Worm (Caenorhabditis elegans) whole organism, L1 larva: ENCODE measurements around the gene ctg-2.

Source experiments
- C04F5.9 ChIP-seq: sonication (generic microtip); optimal IDR thresholded peaks from 2 replicates; lab custom pipeline; 2016; ENCODE audit warnings: missing genetic modification characterization, missing compliant biosample characterization
- F16B12.6 ChIP-seq: fragments of 150-350 bp; optimal IDR thresholded peaks from 2 replicates; lab custom pipeline; 2014; ENCODE audit warnings: missing biosample characterization, missing genetic modification characterization
- Y116A8C.19 ChIP-seq: sonication (generic microtip); optimal IDR thresholded peaks from 2 replicates; lab custom pipeline; 2016; ENCODE audit warnings: missing compliant biosample characterization, missing genetic modification characterization, borderline replicate concordance
- aha-1 ChIP-seq: fragments of 150-350 bp; optimal IDR thresholded peaks from 2 replicates; lab custom pipeline; 2014; ENCODE audit warnings: missing biosample characterization, missing genetic modification characterization
- ceh-8 ChIP-seq: fragments of 200-800 bp; sonication (Bioruptor generic); optimal IDR thresholded peaks from 2 replicates; lab custom pipeline; 2018; ENCODE audit warnings: mild to moderate bottlenecking, missing genetic modification characterization, moderate library complexity, missing compliant biosample characterization
- ceh-90 ChIP-seq: sonication (generic microtip); optimal IDR thresholded peaks from 2 replicates; lab custom pipeline; 2016; ENCODE audit warnings: missing genetic modification characterization, missing compliant biosample characterization
- dpl-1 ChIP-seq, 3 experiments: fragments of 150-350 bp in 2 of 3; sonication (generic microtip) in 1 of 3; optimal IDR thresholded peaks; 2 replicates each; lab custom pipeline; 2014 to 2017; ENCODE audit warnings: missing biosample characterization in 3 of 3, missing genetic modification characterization in 3 of 3, missing genetic modification reagents in 3 of 3
- dsc-1 ChIP-seq: sonication (generic microtip); optimal IDR thresholded peaks from 2 replicates; lab custom pipeline; 2016; ENCODE audit warnings: mild to moderate bottlenecking, missing genetic modification characterization, missing compliant biosample characterization
- efl-3 ChIP-seq: fragments of 200-800 bp; sonication (Bioruptor generic); optimal IDR thresholded peaks from 2 replicates; lab custom pipeline; 2018; ENCODE audit warnings: mild to moderate bottlenecking, missing genetic modification characterization, missing compliant biosample characterization
- egl-13 ChIP-seq: sonication (generic microtip); optimal IDR thresholded peaks from 2 replicates; lab custom pipeline; 2016; ENCODE audit warnings: missing genotype, missing genetic modification reagents, missing genetic modification characterization, missing compliant biosample characterization
- fkh-4 ChIP-seq: sonication (generic microtip); optimal IDR thresholded peaks from 2 replicates; lab custom pipeline; 2016; ENCODE audit warnings: missing compliant biosample characterization, missing genetic modification characterization, borderline replicate concordance
- fos-1 ChIP-seq: fragments of 150-350 bp; optimal IDR thresholded peaks from 2 replicates; lab custom pipeline; 2014; ENCODE audit warnings: missing biosample characterization, missing genetic modification characterization
- grh-1 ChIP-seq: fragments of 200-800 bp; sonication (Bioruptor generic); IDR thresholded peaks from 2 replicates; pipeline ENCODE4 v1.3.6; 2022; ENCODE audit warnings: missing genetic modification reagents, missing genetic modification characterization, missing compliant biosample characterization
- irx-1 ChIP-seq: sonication (generic microtip); optimal IDR thresholded peaks from 2 replicates; lab custom pipeline; 2016; ENCODE audit warnings: missing genetic modification characterization, missing compliant biosample characterization
- isw-1 ChIP-seq: fragments of 200-800 bp; sonication (Bioruptor generic); IDR thresholded peaks from 2 replicates; pipeline ENCODE4 v1.3.6; 2022; ENCODE audit warnings: missing genetic modification characterization, missing compliant biosample characterization
- lin-14 ChIP-seq: fragments of 200-800 bp; sonication (Bioruptor generic); optimal IDR thresholded peaks from 2 replicates; lab custom pipeline; 2018; ENCODE audit warnings: mild to moderate bottlenecking, missing genetic modification characterization, moderate library complexity, missing compliant biosample characterization
- lin-15B ChIP-seq: fragments of 150-350 bp; sonication (generic microtip); optimal IDR thresholded peaks from 3 replicates; lab custom pipeline; 2014; ENCODE audit warnings: missing biosample characterization, missing genetic modification characterization
- lin-39 ChIP-seq: fragments of 150-350 bp; optimal IDR thresholded peaks from 2 replicates; lab custom pipeline; 2014; ENCODE audit warnings: missing biosample characterization, missing genetic modification reagents, missing genetic modification characterization
- lir-3 ChIP-seq: sonication (generic microtip); optimal IDR thresholded peaks from 2 replicates; lab custom pipeline; 2016; ENCODE audit warnings: mild to moderate bottlenecking, missing genetic modification characterization, moderate library complexity, missing compliant biosample characterization; ENCODE audit not compliant: poor library complexity
- lsy-2 ChIP-seq, 2 experiments: fragments of 150-350 bp; optimal IDR thresholded peaks; 2 replicates each; lab custom pipeline; 2014; ENCODE audit warnings: missing biosample characterization in 2 of 2, missing genetic modification characterization in 2 of 2
- mdl-1 ChIP-seq, 2 experiments: fragments of 150-350 bp; optimal IDR thresholded peaks; 2 replicates each; lab custom pipeline; 2014 to 2017; ENCODE audit warnings: missing biosample characterization in 2 of 2, missing genetic modification characterization in 2 of 2, inconsistent platforms in 1 of 2
- mef-2 ChIP-seq: fragments of 150-350 bp; optimal IDR thresholded peaks from 2 replicates; lab custom pipeline; 2014; ENCODE audit warnings: missing biosample characterization, missing genetic modification characterization
- nhr-47 ChIP-seq: sonication (generic microtip); optimal IDR thresholded peaks from 2 replicates; lab custom pipeline; 2016; ENCODE audit warnings: mild to moderate bottlenecking, missing genetic modification characterization, moderate library complexity, missing compliant biosample characterization
- nhr-76 ChIP-seq: sonication (generic microtip); optimal IDR thresholded peaks from 2 replicates; lab custom pipeline; 2017; ENCODE audit warnings: missing biosample characterization, missing genetic modification characterization
- nhr-77 ChIP-seq: fragments of 150-350 bp; optimal IDR thresholded peaks from 2 replicates; lab custom pipeline; 2014; ENCODE audit warnings: missing biosample characterization, missing genetic modification characterization
- nhr-85 ChIP-seq: sonication (generic microtip); peaks from one replicate; lab custom pipeline; 2016; ENCODE audit warnings: missing genetic modification characterization, inconsistent platforms, missing compliant biosample characterization
- pag-3 ChIP-seq: sonication (generic microtip); optimal IDR thresholded peaks from 2 replicates; lab custom pipeline; 2017; ENCODE audit warnings: missing genetic modification characterization, mild to moderate bottlenecking, missing compliant biosample characterization, antibody characterized with exemption, borderline replicate concordance; ENCODE audit not compliant: insufficient read depth
- pax-3 ChIP-seq: fragments of 200-800 bp; sonication (Bioruptor generic); optimal IDR thresholded peaks from 2 replicates; lab custom pipeline; 2018; ENCODE audit warnings: mild to moderate bottlenecking, missing genetic modification characterization, moderate library complexity, missing compliant biosample characterization
- snu-23 ChIP-seq: sonication (generic microtip); optimal IDR thresholded peaks from 2 replicates; lab custom pipeline; 2016; ENCODE audit warnings: missing genetic modification characterization, missing compliant biosample characterization
- sup-37 ChIP-seq: fragments of 200-800 bp; sonication (Bioruptor generic); optimal IDR thresholded peaks from 2 replicates; lab custom pipeline; 2018; ENCODE audit warnings: mild to moderate bottlenecking, missing genetic modification characterization, missing compliant biosample characterization
- tbx-2 ChIP-seq: sonication (generic microtip); optimal IDR thresholded peaks from 2 replicates; lab custom pipeline; 2016; ENCODE audit warnings: missing genetic modification characterization, missing compliant biosample characterization
- unc-130 ChIP-seq: fragments of 150-350 bp; optimal IDR thresholded peaks from 2 replicates; lab custom pipeline; 2017; ENCODE audit warnings: missing biosample characterization, missing genetic modification characterization, inconsistent platforms
- unc-30 ChIP-seq: sonication (generic microtip); optimal IDR thresholded peaks from 2 replicates; lab custom pipeline; 2017; ENCODE audit warnings: missing biosample characterization, missing genetic modification characterization
- unc-86 ChIP-seq: sonication (generic microtip); optimal IDR thresholded peaks from 2 replicates; lab custom pipeline; 2016; ENCODE audit warnings: missing genetic modification characterization, missing compliant biosample characterization
- unc-98 ChIP-seq: fragments of 200-800 bp; sonication (Bioruptor generic); IDR thresholded peaks from 2 replicates; pipeline ENCODE4 v1.3.6; 2022; ENCODE audit warnings: missing genetic modification characterization, missing compliant biosample characterization
- vab-15 ChIP-seq: sonication (generic microtip); optimal IDR thresholded peaks from 2 replicates; lab custom pipeline; 2017; ENCODE audit warnings: missing genotype, mild to moderate bottlenecking, missing genetic modification characterization, missing compliant biosample characterization

Gene ctg-2

DNA sequence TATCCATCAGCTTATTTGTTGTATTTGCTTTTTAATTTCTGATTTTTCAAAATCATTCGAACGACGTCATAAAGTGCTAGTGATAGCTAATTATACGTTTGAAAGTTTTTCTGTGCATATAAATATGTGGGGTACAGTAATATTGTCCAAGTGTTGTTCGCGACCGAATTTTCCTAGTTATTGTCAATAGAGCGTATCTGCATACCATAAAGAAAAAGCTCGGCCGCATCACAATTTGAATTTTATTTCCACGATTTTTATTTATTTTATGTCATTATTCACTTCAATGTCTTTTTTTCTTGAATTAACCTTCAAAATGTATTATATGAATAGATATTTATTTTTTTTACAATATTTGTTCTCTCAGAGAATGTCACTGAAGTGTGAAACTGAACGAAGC lies 1.9 kb downstream of the ctg-2 start, which contains the start of gene rnh-2 (continued):
- TF ChIP-seq C04F5.9 (tag; lab: Kevin White, UChicago) (peak; percentile 48), grh-1 (GFP tag; lab: Robert Waterston, UW) (no peak), unc-30 (no peak), unc-86 (tag; lab: Kevin White, UChicago) (no peak), aha-1 (tag; lab: Kevin White, UChicago) (no peak), Y116A8C.19 (no peak), nhr-76 (tag; lab: Kevin White, UChicago) (no peak), snu-23 (GFP tag; lab: Kevin White, UChicago) (peak; percentile 70)

DNA sequence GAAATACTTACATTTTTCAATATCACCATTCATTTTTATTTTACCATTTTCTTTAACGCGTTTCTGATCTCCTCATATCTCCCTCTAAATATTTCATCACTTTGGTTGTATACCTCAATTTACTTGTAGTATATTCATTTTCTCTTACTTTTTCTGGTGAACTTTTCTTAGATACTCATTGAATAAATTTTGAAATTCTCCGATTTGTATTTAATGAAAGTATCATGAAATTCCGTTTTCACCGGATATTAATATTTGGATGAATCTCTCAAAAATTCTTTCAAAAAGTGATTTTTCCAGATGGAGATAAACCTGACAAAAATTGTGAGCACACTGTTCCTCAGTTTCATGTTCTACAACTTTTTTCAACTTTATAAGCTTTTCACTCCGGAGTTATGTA lies 3.4 kb downstream of the ctg-2 start, which contains the start of gene T13H5.8:
Gene T13H5.8, plus strand, starts transcription at position 301 of the 400 bp plus-strand sequence.
- TF ChIP-seq pag-3 (tag; lab: Kevin White, UChicago): no peak
- no peak for TF ChIP-seq unc-130 (tag; lab: Kevin White, UChicago)
- no peak for TF ChIP-seq nhr-47 (tag; lab: Kevin White, UChicago)
- TF ChIP-seq fkh-4 (tag; lab: Kevin White, UChicago): no peak
- no peak for TF ChIP-seq mef-2 (tag; lab: Kevin White, UChicago)
- TF ChIP-seq lir-3 (tag; lab: Kevin White, UChicago): no peak
- no peak for TF ChIP-seq vab-15 (tag; lab: Kevin White, UChicago)
- TF ChIP-seq F16B12.6 (tag; lab: Kevin White, UChicago): no peak
- TF ChIP-seq mdl-1 (tag; optimal IDR thresholded peaks at IDR 0.05; lab: Kevin White, UChicago): no peak
- TF ChIP-seq unc-30: no peak
- TF ChIP-seq efl-3 (GFP tag; lab: Kevin White, UChicago): no peak
- TF ChIP-seq lin-15B: no peak
- TF ChIP-seq lin-14 (GFP tag; lab: Kevin White, UChicago): no peak
- no peak for TF ChIP-seq nhr-77
- TF ChIP-seq C04F5.9 (tag; lab: Kevin White, UChicago): no peak
- no peak for TF ChIP-seq dsc-1 (tag; lab: Kevin White, UChicago)
- TF ChIP-seq irx-1 (tag; lab: Kevin White, UChicago): no peak
- TF ChIP-seq lsy-2 (tag; optimal IDR thresholded peaks at IDR 0.05; lab: Kevin White, UChicago): no peak
- TF ChIP-seq ceh-8 (GFP tag; lab: Kevin White, UChicago): no peak

DNA sequence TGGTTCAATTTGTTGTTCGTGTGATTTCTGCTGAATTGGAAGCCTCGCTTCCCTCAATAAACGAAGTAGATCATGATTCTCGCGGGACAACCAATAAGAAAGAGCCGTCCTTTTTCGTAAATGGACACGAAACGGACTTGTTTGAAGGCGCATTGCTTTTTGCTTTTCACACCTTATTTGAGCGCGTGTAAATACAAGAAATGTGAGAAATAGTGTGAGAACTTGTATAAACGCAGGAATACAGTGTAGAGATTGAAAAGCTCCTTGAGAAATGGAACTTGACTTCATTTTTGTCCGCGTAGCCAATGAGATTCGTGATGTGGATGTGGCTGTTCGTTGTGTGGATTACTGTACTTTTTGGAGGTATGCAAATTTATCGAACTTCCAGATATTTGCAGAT lies 5.8 kb downstream of the ctg-2 start, which contains the start of gene cht-2:
Gene cht-2, plus strand, starts transcription at position 301 of the 400 bp plus-strand sequence.
- no peak for TF ChIP-seq sup-37 (GFP tag; lab: Kevin White, UChicago)
- no peak for TF ChIP-seq pax-3 (tag; lab: Kevin White, UChicago)
- no peak for TF ChIP-seq egl-13 (tag; lab: Kevin White, UChicago)
- TF ChIP-seq fos-1 (tag; lab: Kevin White, UChicago): no peak
- no peak for TF ChIP-seq efl-3 (GFP tag; lab: Kevin White, UChicago)
- no peak for TF ChIP-seq Y116A8C.19
- no peak for TF ChIP-seq unc-30
- no peak for TF ChIP-seq mef-2 (tag; lab: Kevin White, UChicago)
- TF ChIP-seq nhr-85 (tag; lab: Kevin White, UChicago): no peak
- TF ChIP-seq snu-23 (GFP tag; lab: Kevin White, UChicago): no peak
- no peak for TF ChIP-seq unc-130 (tag; lab: Kevin White, UChicago)
- no peak for TF ChIP-seq lin-39 (tag; lab: Kevin White, UChicago)
- TF ChIP-seq dpl-1 (GFP tag; optimal IDR thresholded peaks at IDR 0.05; lab: Kevin White, UChicago): no peak
- no peak for TF ChIP-seq tbx-2 (tag; lab: Kevin White, UChicago)
- no peak for TF ChIP-seq isw-1 (GFP tag; lab: Robert Waterston, UW)
- TF ChIP-seq unc-86 (tag; lab: Kevin White, UChicago): no peak
- TF ChIP-seq mdl-1 (tag; optimal IDR thresholded peaks at IDR 0.05; lab: Kevin White, UChicago): no peak
- TF ChIP-seq ceh-90 (tag; lab: Kevin White, UChicago): no peak
- TF ChIP-seq aha-1 (tag; lab: Kevin White, UChicago): no peak
- TF ChIP-seq unc-98 (GFP tag; lab: Robert Waterston, UW): no peak
